Worm (Caenorhabditis elegans): Measurements from ENCODE around the gene F09A5.2.

Gene F09A5.2

ce11 chrX:13122191-13122590 lies 12.7 kb upstream of the F09A5.2 start, which contains the start of gene snx-17:
Gene snx-17, minus strand, starts transcription at chrX:13122291.
- TF ChIP-seq ttx-3 (tag; optimal IDR thresholded peaks at IDR 0.05) (no peak), unc-3 (GFP tag; conservative IDR thresholded peaks at IDR 0.05) (no peak), unc-3 (tag; optimal IDR thresholded peaks at IDR 0.05) (no peak), hlh-15 (tag; optimal IDR thresholded peaks at IDR 0.05) (no peak), unc-42 (tag; optimal IDR thresholded peaks at IDR 0.05) (no peak), ztf-16 (tag; optimal IDR thresholded peaks at IDR 0.05) (no peak), rnt-1 (tag; optimal IDR thresholded peaks at IDR 0.05) (no peak), che-1 (tag; optimal IDR thresholded peaks at IDR 0.05) (no peak), elt-4 (tag; optimal IDR thresholded peaks at IDR 0.05) (no peak), zip-5 (tag; optimal IDR thresholded peaks at IDR 0.05) (no peak), hlh-30 (tag; optimal IDR thresholded peaks at IDR 0.05; ENCODE audit: insufficient read depth) (no peak), hlh-8 (tag; optimal IDR thresholded peaks at IDR 0.05) (no peak)

ce11 chrX:13126420-13126819 lies 8.5 kb upstream of the F09A5.2 start, which contains the start of gene F17H10.4:
Gene F17H10.4, minus strand, starts transcription at chrX:13126520.
- TF ChIP-seq lim-6 (tag; optimal IDR thresholded peaks at IDR 0.05) (no peak), ceh-22 (tag; optimal IDR thresholded peaks at IDR 0.05) (no peak), pag-3 (tag; optimal IDR thresholded peaks at IDR 0.05; ENCODE audit: borderline replicate concordance) (no peak), ref-2 (tag; optimal IDR thresholded peaks at IDR 0.05) (no peak), ama-1 (optimal IDR thresholded peaks at IDR 0.05) (no peak), che-1 (tag; optimal IDR thresholded peaks at IDR 0.05) (no peak), hlh-8 (tag; optimal IDR thresholded peaks at IDR 0.05) (no peak), ceh-31 (tag; optimal IDR thresholded peaks at IDR 0.05) (no peak), elt-4 (tag; optimal IDR thresholded peaks at IDR 0.05) (no peak), pha-2 (tag; optimal IDR thresholded peaks at IDR 0.05) (no peak), dve-1 (tag; optimal IDR thresholded peaks at IDR 0.05) (no peak), C08G9.2 (tag; optimal IDR thresholded peaks at IDR 0.05) (no peak), hlh-15 (tag; optimal IDR thresholded peaks at IDR 0.05) (no peak), elt-2 (tag; optimal IDR thresholded peaks at IDR 0.05) (no peak), npax-4 (tag; optimal IDR thresholded peaks at IDR 0.05) (no peak), zip-5 (tag; optimal IDR thresholded peaks at IDR 0.05) (no peak), tbx-2 (tag; optimal IDR thresholded peaks at IDR 0.05) (no peak)

ce11 chrX:13129949-13130348 lies 5.0 kb upstream of the F09A5.2 start, which contains the start of gene spin-3:
Gene spin-3, plus strand, starts transcription at chrX:13130249.
- TF ChIP-seq ceh-9 (tag; optimal IDR thresholded peaks at IDR 0.05) (no peak), unc-55 (GFP tag; optimal IDR thresholded peaks at IDR 0.05) (no peak), C08G9.2 (tag; optimal IDR thresholded peaks at IDR 0.05) (no peak), sox-4 (tag; optimal IDR thresholded peaks at IDR 0.05) (no peak), ceh-31 (tag; optimal IDR thresholded peaks at IDR 0.05) (no peak), nfya-1 (tag; optimal IDR thresholded peaks at IDR 0.05) (no peak), dve-1 (tag; optimal IDR thresholded peaks at IDR 0.05) (no peak), ceh-19 (GFP tag; optimal IDR thresholded peaks at IDR 0.05) (no peak), hlh-8 (tag; optimal IDR thresholded peaks at IDR 0.05) (no peak), ceh-6 (GFP tag; optimal IDR thresholded peaks at IDR 0.05) (no peak), pag-3 (tag; optimal IDR thresholded peaks at IDR 0.05; ENCODE audit: borderline replicate concordance) (no peak), eyg-1 (tag; optimal IDR thresholded peaks at IDR 0.05) (no peak), mec-3 (tag; optimal IDR thresholded peaks at IDR 0.05; ENCODE audit: borderline replicate concordance) (no peak), K02D7.2 (tag; optimal IDR thresholded peaks at IDR 0.05) (no peak), ceh-18 (tag; optimal IDR thresholded peaks at IDR 0.05) (no peak), unc-42 (tag; optimal IDR thresholded peaks at IDR 0.05) (no peak), ref-2 (tag; optimal IDR thresholded peaks at IDR 0.05) (no peak), ahr-1 (tag; optimal IDR thresholded peaks at IDR 0.05) (no peak), fax-1 (tag; optimal IDR thresholded peaks at IDR 0.05) (no peak)

ce11 chrX:13139493-13139892 lies 4.6 kb downstream of the F09A5.2 start, which contains the start of gene ttr-34:
Gene ttr-34, plus strand, starts transcription at chrX:13139793.
- TF ChIP-seq K09A11.1 (tag; optimal IDR thresholded peaks at IDR 0.05; ENCODE audit: insufficient read depth) (no peak), pag-3 (tag; optimal IDR thresholded peaks at IDR 0.05; ENCODE audit: borderline replicate concordance) (no peak), nhr-11 (tag; optimal IDR thresholded peaks at IDR 0.05) (no peak), pha-4 (tag; optimal IDR thresholded peaks at IDR 0.05) (no peak), npax-4 (tag; optimal IDR thresholded peaks at IDR 0.05) (no peak), ets-4 (tag; optimal IDR thresholded peaks at IDR 0.05) (no peak), lin-11 (tag; optimal IDR thresholded peaks at IDR 0.05) (no peak)

All from whole organism, late embryonic.